Worm (Caenorhabditis elegans) whole organism, early embryonic: ENCODE measurements around the gene ndua-8.

ENCODE experiments used
- B0310.2 ChIP-seq: sonication (generic microtip); optimal IDR thresholded peaks from 2 replicates; lab custom pipeline; 2016; ENCODE audit warnings: mild to moderate bottlenecking, missing genetic modification characterization, missing compliant biosample characterization
- F13C5.2 ChIP-seq: sonication (generic microtip); optimal IDR thresholded peaks from 2 replicates; lab custom pipeline; 2017; ENCODE audit warnings: mild to moderate bottlenecking, missing genetic modification characterization, inconsistent platforms, missing compliant biosample characterization
- aly-1 ChIP-seq: sonication (generic microtip); optimal IDR thresholded peaks from 2 replicates; lab custom pipeline; 2016; ENCODE audit warnings: missing genetic modification characterization, missing compliant biosample characterization
- ama-1 ChIP-seq: fragments of 150-350 bp; optimal IDR thresholded peaks from 2 replicates; lab custom pipeline; 2014
- ceh-13 ChIP-seq: fragments of 200-800 bp; sonication (Bioruptor generic); optimal IDR thresholded peaks from 2 replicates; lab custom pipeline; 2018; ENCODE audit warnings: mild to moderate bottlenecking, missing genetic modification characterization, missing compliant biosample characterization
- ceh-36 ChIP-seq: sonication (generic microtip); optimal IDR thresholded peaks from 2 replicates; lab custom pipeline; 2016; ENCODE audit warnings: missing genetic modification characterization, inconsistent platforms, missing compliant biosample characterization
- ets-7 ChIP-seq: sonication (generic microtip); optimal IDR thresholded peaks from 2 replicates; lab custom pipeline; 2016; ENCODE audit warnings: missing genotype, missing genetic modification characterization, missing compliant biosample characterization
- flt-1 ChIP-seq: fragments of 200-800 bp; sonication (Bioruptor generic); IDR thresholded peaks from 2 replicates; pipeline ENCODE4 v1.3.6; 2022; ENCODE audit warnings: missing genetic modification characterization, missing compliant biosample characterization
- hmbx-1 ChIP-seq: sonication (generic microtip); optimal IDR thresholded peaks from 2 replicates; lab custom pipeline; 2016; ENCODE audit warnings: mild to moderate bottlenecking, missing genetic modification characterization, missing compliant biosample characterization
- hmg-4 ChIP-seq: fragments of 200-800 bp; sonication (Bioruptor generic); optimal IDR thresholded peaks from 2 replicates; lab custom pipeline; 2018; ENCODE audit warnings: mild to moderate bottlenecking, missing genetic modification characterization, missing compliant biosample characterization
- hnd-1 ChIP-seq: sonication (generic microtip); optimal IDR thresholded peaks from 2 replicates; lab custom pipeline; 2016; ENCODE audit warnings: missing genetic modification characterization, missing compliant biosample characterization
- pes-1 ChIP-seq: fragments of 200-800 bp; sonication (Bioruptor generic); IDR thresholded peaks from 2 replicates; pipeline ENCODE4 v1.3.6; 2022; ENCODE audit warnings: missing genetic modification reagents, missing genetic modification characterization, missing compliant biosample characterization
- scrt-1 ChIP-seq: fragments of 200-800 bp; sonication (Bioruptor generic); IDR thresholded peaks from 2 replicates; pipeline ENCODE4 v1.3.6; 2022; ENCODE audit warnings: missing genetic modification characterization, missing compliant biosample characterization
- sea-1 ChIP-seq: fragments of 200-800 bp; sonication (Bioruptor generic); conservative IDR thresholded peaks from 2 replicates; pipeline ENCODE4 v1.3.6; 2022; ENCODE audit warnings: missing genetic modification characterization, missing compliant biosample characterization
- tbx-11 ChIP-seq: fragments of 200-800 bp; sonication (Bioruptor generic); IDR thresholded peaks from 2 replicates; pipeline ENCODE4 v1.3.6; 2022; ENCODE audit warnings: missing genetic modification characterization, missing compliant biosample characterization
- tbx-37 ChIP-seq: fragments of 200-800 bp; sonication (Bioruptor generic); conservative IDR thresholded peaks from 2 replicates; pipeline ENCODE4 v1.3.6; 2022; ENCODE audit warnings: missing genetic modification reagents, missing genetic modification characterization, missing compliant biosample characterization
- tra-4 ChIP-seq: sonication (generic microtip); optimal IDR thresholded peaks from 2 replicates; lab custom pipeline; 2017; ENCODE audit warnings: missing genetic modification characterization, missing compliant biosample characterization

ndua-8 gene

ce11 chrIII:2528621-2529113 is at the start of gene ndua-8, which contains the start of the genes Y54F10AM.15 and rbc-2:
Gene ndua-8, plus strand, starts transcription at chrIII:2529063.
Gene Y54F10AM.15, minus strand, starts transcription at chrIII:2528679.
Gene rbc-2, minus strand, starts transcription at chrIII:2528689.
- TF ChIP-seq F13C5.2 (tag; lab: Kevin White, UChicago) (peak; percentile 35), aly-1 (tag; lab: Kevin White, UChicago) (no peak), hmg-4 (GFP tag; lab: Kevin White, UChicago) (peak; percentile 32)

DNA sequence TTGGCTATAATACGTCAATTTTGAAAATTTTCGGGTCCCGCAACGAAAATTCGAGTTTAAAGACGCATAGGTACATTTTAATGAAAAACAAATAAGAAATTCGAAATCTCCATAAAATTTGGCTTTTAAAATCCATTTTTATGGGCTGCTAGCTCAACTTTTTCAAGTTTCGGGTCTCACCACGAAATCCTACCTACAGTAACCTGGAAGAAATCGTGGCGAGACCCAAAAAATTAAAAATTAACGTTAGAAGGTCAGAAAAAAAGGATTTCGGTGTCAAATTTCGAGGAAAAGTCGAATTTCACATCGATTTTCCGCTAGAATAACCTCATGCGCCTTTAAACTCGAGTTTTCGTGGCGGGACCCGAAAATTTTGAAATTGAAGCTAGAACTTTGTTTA is 46.7 kb upstream of the ndua-8 start:
- no peak for TF ChIP-seq pes-1 (GFP tag; lab: Robert Waterston, UW)
- no peak for TF ChIP-seq aly-1 (tag; lab: Kevin White, UChicago)
- TF ChIP-seq sea-1 (GFP tag; lab: Robert Waterston, UW) = no peak
- TF ChIP-seq ceh-36 (tag; lab: Kevin White, UChicago) = no peak
- TF ChIP-seq ama-1 (lab: Kevin White, UChicago) = no peak
- no peak for TF ChIP-seq hmbx-1 (tag; lab: Kevin White, UChicago)
- TF ChIP-seq F13C5.2 (tag; lab: Kevin White, UChicago) = no peak
- TF ChIP-seq B0310.2 (tag; lab: Kevin White, UChicago) = no peak
- no peak for TF ChIP-seq tra-4 (tag; lab: Kevin White, UChicago)
- TF ChIP-seq hnd-1 = no peak
- TF ChIP-seq tbx-11 (GFP tag; lab: Robert Waterston, UW) = no peak
- no peak for TF ChIP-seq scrt-1
- TF ChIP-seq ets-7 (tag; lab: Kevin White, UChicago) = no peak
- no peak for TF ChIP-seq ceh-13 (GFP tag; lab: Kevin White, UChicago)
- TF ChIP-seq flt-1 (GFP tag; lab: Robert Waterston, UW) = no peak
- TF ChIP-seq tbx-37 (GFP tag; lab: Robert Waterston, UW) = no peak
- no peak for TF ChIP-seq hmg-4 (GFP tag; lab: Kevin White, UChicago)

DNA sequence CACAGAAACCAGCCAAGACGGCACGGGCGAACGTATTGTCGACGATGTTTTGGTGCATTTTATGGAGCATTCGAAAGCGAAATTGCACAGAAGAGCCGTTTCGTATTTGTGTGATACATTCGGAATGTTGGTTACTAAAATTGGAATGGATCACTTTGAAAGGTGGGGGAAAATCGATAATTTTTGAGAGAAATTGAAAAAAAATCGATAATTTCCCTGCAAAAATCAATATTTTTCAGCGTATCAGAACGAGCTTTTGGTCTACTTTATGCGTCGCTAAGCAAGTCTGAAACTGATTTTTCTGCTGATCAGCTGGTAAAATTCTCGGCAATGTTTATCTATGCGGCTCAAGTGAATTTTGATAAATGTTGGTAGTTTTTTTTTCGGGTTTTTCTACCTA is 46.1 kb upstream of the ndua-8 start:
- TF ChIP-seq B0310.2 (tag; lab: Kevin White, UChicago) = no peak
- TF ChIP-seq ceh-13 (GFP tag; lab: Kevin White, UChicago) = no peak
- TF ChIP-seq F13C5.2 (tag; lab: Kevin White, UChicago) = no peak
- TF ChIP-seq ama-1 (lab: Kevin White, UChicago) = no peak
- no peak for TF ChIP-seq tbx-11 (GFP tag; lab: Robert Waterston, UW)
- TF ChIP-seq ceh-36 (tag; lab: Kevin White, UChicago) = no peak
- TF ChIP-seq aly-1 (tag; lab: Kevin White, UChicago) = no peak
- no peak for TF ChIP-seq ets-7 (tag; lab: Kevin White, UChicago)
- TF ChIP-seq hnd-1 = no peak
- no peak for TF ChIP-seq hmg-4 (GFP tag; lab: Kevin White, UChicago)
- no peak for TF ChIP-seq tra-4 (tag; lab: Kevin White, UChicago)
- no peak for TF ChIP-seq tbx-37 (GFP tag; lab: Robert Waterston, UW)
- no peak for TF ChIP-seq scrt-1
- TF ChIP-seq hmbx-1 (tag; lab: Kevin White, UChicago) = no peak
- TF ChIP-seq pes-1 (GFP tag; lab: Robert Waterston, UW) = no peak

ce11 chrIII:2487046-2487760 is 41.7 kb upstream of the ndua-8 start, which contains the start of gene Y54F10AL.1:
Gene Y54F10AL.1, plus strand, starts transcription at chrIII:2487710.
- TF ChIP-seq ceh-36 (tag; lab: Kevin White, UChicago) (peak; percentile 33), pes-1 (GFP tag; lab: Robert Waterston, UW) (no peak), ceh-13 (GFP tag; lab: Kevin White, UChicago) (no peak)

DNA sequence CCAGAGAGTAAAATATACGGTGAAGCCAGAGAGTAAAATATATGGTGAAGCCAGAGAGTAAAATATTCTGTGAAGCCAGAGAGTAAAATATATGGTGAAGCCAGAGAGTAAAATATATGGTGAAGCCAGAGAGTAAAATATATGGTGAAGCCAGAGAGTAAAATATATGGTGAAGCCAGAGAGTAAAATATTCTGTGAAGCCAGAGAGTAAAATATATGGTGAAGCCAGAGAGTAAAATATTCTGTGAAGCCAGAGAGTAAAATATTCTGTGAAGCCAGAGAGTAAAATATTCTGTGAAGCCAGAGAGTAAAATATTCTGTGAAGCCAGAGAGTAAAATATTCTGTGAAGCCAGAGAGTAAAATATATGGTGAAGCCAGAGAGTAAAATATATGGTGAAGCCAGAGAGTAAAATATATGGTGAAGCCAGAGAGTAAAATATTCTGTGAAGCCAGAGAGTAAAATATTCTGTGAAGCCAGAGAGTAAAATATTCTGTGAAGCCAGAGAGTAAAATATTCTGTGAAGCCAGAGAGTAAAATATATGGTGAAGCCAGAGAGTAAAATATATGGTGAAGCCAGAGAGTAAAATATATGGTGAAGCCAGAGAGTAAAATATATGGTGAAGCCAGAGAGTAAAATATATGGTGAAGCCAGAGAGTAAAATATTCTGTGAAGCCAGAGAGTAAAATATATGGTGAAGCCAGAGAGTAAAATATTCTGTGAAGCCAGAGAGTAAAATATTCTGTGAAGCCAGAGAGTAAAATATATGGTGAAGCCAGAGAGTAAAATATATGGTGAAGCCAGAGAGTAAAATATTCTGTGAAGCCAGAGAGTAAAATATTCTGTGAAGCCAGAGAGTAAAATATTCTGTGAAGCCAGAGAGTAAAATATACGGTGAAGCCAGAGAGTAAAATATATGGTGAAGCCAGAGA is 31.3 kb upstream of the ndua-8 start:
- TF ChIP-seq tbx-11 (GFP tag; lab: Robert Waterston, UW) (peak; percentile 87), tbx-37 (GFP tag; lab: Robert Waterston, UW) (peak; percentile 99), flt-1 (GFP tag; lab: Robert Waterston, UW) (peak; percentile 92), sea-1 (GFP tag; lab: Robert Waterston, UW) (peak; percentile 87), scrt-1 (peak; percentile 76), pes-1 (GFP tag; lab: Robert Waterston, UW) (peak; percentile 88)

DNA sequence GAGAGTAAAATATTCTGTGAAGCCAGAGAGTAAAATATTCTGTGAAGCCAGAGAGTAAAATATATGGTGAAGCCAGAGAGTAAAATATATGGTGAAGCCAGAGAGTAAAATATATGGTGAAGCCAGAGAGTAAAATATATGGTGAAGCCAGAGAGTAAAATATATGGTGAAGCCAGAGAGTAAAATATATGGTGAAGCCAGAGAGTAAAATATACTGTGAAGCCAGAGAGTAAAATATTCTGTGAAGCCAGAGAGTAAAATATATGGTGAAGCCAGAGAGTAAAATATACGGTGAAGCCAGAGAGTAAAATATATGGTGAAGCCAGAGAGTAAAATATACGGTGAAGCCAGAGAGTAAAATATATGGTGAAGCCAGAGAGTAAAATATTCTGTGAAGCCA is 29.6 kb upstream of the ndua-8 start:
- TF ChIP-seq pes-1 (GFP tag; lab: Robert Waterston, UW) (peak; percentile 89), flt-1 (GFP tag; lab: Robert Waterston, UW) (peak; percentile 97), tbx-11 (GFP tag; lab: Robert Waterston, UW) (peak; percentile 73; the same call in 1 of the 2 replicates), tbx-37 (GFP tag; lab: Robert Waterston, UW) (peak; percentile 99), sea-1 (GFP tag; lab: Robert Waterston, UW) (peak; percentile 75; the same call in 1 of the 2 replicates), scrt-1 (peak; percentile 72; the same call in 1 of the 2 replicates)

DNA sequence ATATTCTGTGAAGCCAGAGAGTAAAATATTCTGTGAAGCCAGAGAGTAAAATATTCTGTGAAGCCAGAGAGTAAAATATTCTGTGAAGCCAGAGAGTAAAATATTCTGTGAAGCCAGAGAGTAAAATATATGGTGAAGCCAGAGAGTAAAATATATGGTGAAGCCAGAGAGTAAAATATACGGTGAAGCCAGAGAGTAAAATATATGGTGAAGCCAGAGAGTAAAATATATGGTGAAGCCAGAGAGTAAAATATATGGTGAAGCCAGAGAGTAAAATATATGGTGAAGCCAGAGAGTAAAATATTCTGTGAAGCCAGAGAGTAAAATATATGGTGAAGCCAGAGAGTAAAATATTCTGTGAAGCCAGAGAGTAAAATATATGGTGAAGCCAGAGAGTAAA is 28.2 kb upstream of the ndua-8 start:
- 0 out of 2 replicates have a peak, but pooled peaks have one; percentile 18 for TF ChIP-seq flt-1 (GFP tag; lab: Robert Waterston, UW)
